Fruit fly (Drosophila melanogaster) whole organism, embryonic: Measurements from ENCODE around the gene Iyd.

Experiments
- Adf1 ChIP-seq: fragments of 200-800 bp; sonication (Bioruptor generic); IDR thresholded peaks from 2 replicates; pipeline ENCODE4 v1.3.6; 2022; ENCODE audit warnings: missing biosample characterization, missing genetic modification characterization
- Atf-2 ChIP-seq: fragments of 200-800 bp; sonication (Bioruptor generic); optimal IDR thresholded peaks from 2 replicates; lab custom pipeline; 2016; ENCODE audit warnings: missing biosample characterization, missing genetic modification characterization
- BEAF-32 ChIP-seq: fragments of 200-800 bp; sonication (Bioruptor generic); optimal IDR thresholded peaks from 3 replicates; lab custom pipeline; 2017; ENCODE audit warnings: missing biosample characterization, missing genetic modification characterization, mild to moderate bottlenecking, moderate library complexity, missing genetic modification reagents
- Bdp1 ChIP-seq: fragments of 200-800 bp; sonication (Bioruptor generic); optimal IDR thresholded peaks from 3 replicates; lab custom pipeline; 2016; ENCODE audit warnings: missing biosample characterization, missing genetic modification characterization
- CG10147 ChIP-seq: fragments of 200-800 bp; sonication (Bioruptor generic); optimal IDR thresholded peaks from 2 replicates; lab custom pipeline; 2019; ENCODE audit warnings: missing biosample characterization, mild to moderate bottlenecking, missing genetic modification characterization, moderate library complexity
- CG11695 ChIP-seq: fragments of 200-800 bp; sonication (Bioruptor generic); IDR thresholded peaks from 3 replicates; pipeline ENCODE4 v1.3.6; 2022; ENCODE audit warnings: missing biosample characterization, missing genetic modification characterization
- CG12071 ChIP-seq: fragments of 200-800 bp; sonication (Bioruptor generic); optimal IDR thresholded peaks from 3 replicates; lab custom pipeline; 2018; ENCODE audit warnings: missing biosample characterization, mild to moderate bottlenecking, missing genetic modification characterization
- CG12299 ChIP-seq: fragments of 200-800 bp; sonication (Bioruptor generic); optimal IDR thresholded peaks from 2 replicates; lab custom pipeline; 2018; ENCODE audit warnings: missing biosample characterization, mild to moderate bottlenecking, missing genetic modification characterization
- CG14667 ChIP-seq: fragments of 200-800 bp; sonication (Bioruptor generic); IDR thresholded peaks from 2 replicates; pipeline ENCODE4 v1.3.6; 2022; ENCODE audit warnings: missing biosample characterization, missing genetic modification characterization
- CG15696 ChIP-seq: fragments of 200-800 bp; sonication (Bioruptor generic); optimal IDR thresholded peaks from 2 replicates; lab custom pipeline; 2019; ENCODE audit warnings: missing biosample characterization, mild to moderate bottlenecking, missing genetic modification characterization, moderate library complexity
- CG16779 ChIP-seq: fragments of 200-800 bp; sonication (Bioruptor generic); IDR thresholded peaks from 2 replicates; pipeline ENCODE4 v1.3.6; 2022; ENCODE audit warnings: missing biosample characterization, missing genetic modification characterization
- CG16813 ChIP-seq: fragments of 200-800 bp; sonication (Bioruptor generic); IDR thresholded peaks from 3 replicates; pipeline ENCODE4 v1.3.6; 2022; ENCODE audit warnings: missing biosample characterization, missing genetic modification characterization; ENCODE audit not compliant: partially characterized antibody
- CG17328 ChIP-seq: fragments of 200-800 bp; sonication (Bioruptor generic); IDR thresholded peaks from 2 replicates; pipeline ENCODE4 v1.3.6; 2022; ENCODE audit warnings: missing biosample characterization, missing genetic modification characterization
- CG1792 ChIP-seq: fragments of 200-800 bp; sonication (Bioruptor generic); optimal IDR thresholded peaks from 2 replicates; lab custom pipeline; 2016; ENCODE audit warnings: missing biosample characterization, missing genetic modification characterization
- CG1832 ChIP-seq: fragments of 200-800 bp; sonication (Bioruptor generic); optimal IDR thresholded peaks from 2 replicates; lab custom pipeline; 2017; ENCODE audit warnings: missing biosample characterization, mild to moderate bottlenecking, missing genetic modification characterization, inconsistent platforms
- CG2116 ChIP-seq: fragments of 200-800 bp; sonication (Bioruptor generic); optimal IDR thresholded peaks from 3 replicates; lab custom pipeline; 2018; ENCODE audit warnings: missing biosample characterization, mild to moderate bottlenecking, missing genetic modification characterization
- CG4820 ChIP-seq: fragments of 200-800 bp; sonication (Bioruptor generic); optimal IDR thresholded peaks from 3 replicates; lab custom pipeline; 2016; ENCODE audit warnings: missing biosample characterization, missing genetic modification characterization
- CG6683 ChIP-seq: fragments of 200-800 bp; sonication (Bioruptor generic); optimal IDR thresholded peaks from 2 replicates; lab custom pipeline; 2017; ENCODE audit warnings: missing biosample characterization, mild to moderate bottlenecking, missing genetic modification characterization, missing genetic modification reagents
- CG6813 ChIP-seq: fragments of 200-800 bp; sonication (Bioruptor generic); optimal IDR thresholded peaks from 2 replicates; lab custom pipeline; 2017; ENCODE audit warnings: missing biosample characterization, missing genetic modification characterization, mild to moderate bottlenecking, moderate library complexity, missing genetic modification reagents
- CG7271 ChIP-seq: fragments of 200-800 bp; sonication (Bioruptor generic); optimal IDR thresholded peaks from 2 replicates; lab custom pipeline; 2018; ENCODE audit warnings: missing biosample characterization, mild to moderate bottlenecking, missing genetic modification characterization, moderate library complexity
- CG7372 ChIP-seq: fragments of 200-800 bp; sonication (Bioruptor generic); IDR thresholded peaks from 2 replicates; pipeline ENCODE4 v1.3.6; 2022; ENCODE audit warnings: missing biosample characterization, missing genetic modification characterization
- CG7963 ChIP-seq: fragments of 200-800 bp; sonication (Bioruptor generic); IDR thresholded peaks from 3 replicates; pipeline ENCODE4 v1.3.6; 2022; ENCODE audit warnings: missing biosample characterization, missing genetic modification characterization; ENCODE audit not compliant: partially characterized antibody
- CG9727 ChIP-seq: fragments of 200-800 bp; sonication (Bioruptor generic); optimal IDR thresholded peaks from 3 replicates; lab custom pipeline; 2017; ENCODE audit warnings: missing biosample characterization, mild to moderate bottlenecking, missing genetic modification characterization
- Camta ChIP-seq: fragments of 200-800 bp; sonication (Bioruptor generic); optimal IDR thresholded peaks from 2 replicates; lab custom pipeline; 2016; ENCODE audit warnings: missing biosample characterization, missing genetic modification characterization
- D19A ChIP-seq: fragments of 200-800 bp; optimal IDR thresholded peaks from 3 replicates; lab custom pipeline; 2019; ENCODE audit warnings: missing biosample characterization, mild to moderate bottlenecking, missing genetic modification characterization, moderate library complexity
- E2f2 ChIP-seq: fragments of 200-800 bp; sonication (Bioruptor generic); IDR thresholded peaks from 2 replicates; pipeline ENCODE4 v1.3.6; 2022; ENCODE audit warnings: missing biosample characterization, missing genetic modification characterization
- Ets65A ChIP-seq: fragments of 200-800 bp; sonication (Bioruptor generic); peaks from one replicate; lab custom pipeline; 2016; ENCODE audit warnings: missing biosample characterization, missing genetic modification characterization
- Hmr ChIP-seq: fragments of 200-800 bp; sonication (Bioruptor generic); optimal IDR thresholded peaks from 3 replicates; lab custom pipeline; 2017; ENCODE audit warnings: mild to moderate bottlenecking, missing biosample characterization, missing genetic modification reagents, missing genetic modification characterization
- Hsf ChIP-seq: fragments of 200-800 bp; sonication (Bioruptor generic); optimal IDR thresholded peaks from 3 replicates; lab custom pipeline; 2016; ENCODE audit warnings: missing biosample characterization, missing genetic modification characterization
- Lim3 ChIP-seq: fragments of 200-800 bp; sonication (Bioruptor generic); IDR thresholded peaks from 2 replicates; pipeline ENCODE4 v1.3.6; 2022; ENCODE audit warnings: missing biosample characterization, missing genetic modification characterization
- Meics ChIP-seq: fragments of 200-800 bp; sonication (Bioruptor generic); optimal IDR thresholded peaks from 2 replicates; lab custom pipeline; 2017; ENCODE audit warnings: missing biosample characterization, mild to moderate bottlenecking, missing genetic modification characterization
- NfI ChIP-seq: fragments of 200-800 bp; sonication (Bioruptor generic); optimal IDR thresholded peaks from 3 replicates; lab custom pipeline; 2018; ENCODE audit warnings: missing biosample characterization, mild to moderate bottlenecking, missing genetic modification characterization, moderate library complexity
- Optix ChIP-seq: fragments of 200-800 bp; sonication (Bioruptor generic); IDR thresholded peaks from 3 replicates; pipeline ENCODE4 v1.3.6; 2022; ENCODE audit warnings: missing biosample characterization, missing genetic modification characterization
- Scr ChIP-seq: fragments of 200-800 bp; sonication (Bioruptor generic); IDR thresholded peaks from 2 replicates; pipeline ENCODE4 v1.3.6; 2022; ENCODE audit warnings: missing biosample characterization, missing genetic modification characterization; ENCODE audit not compliant: partially characterized antibody
- Ssrp ChIP-seq: fragments of 200-800 bp; sonication (Bioruptor generic); optimal IDR thresholded peaks from 2 replicates; lab custom pipeline; 2018; ENCODE audit warnings: missing biosample characterization, mild to moderate bottlenecking, missing genetic modification characterization, moderate library complexity
- cad ChIP-seq: fragments of >200 bp; optimal IDR thresholded peaks from 2 replicates; lab custom pipeline; 2017; ENCODE audit warnings: missing biosample characterization, missing genetic modification characterization
- dmrt11E ChIP-seq: fragments of 200-800 bp; sonication (Bioruptor generic); optimal IDR thresholded peaks from 3 replicates; lab custom pipeline; 2018; ENCODE audit warnings: missing biosample characterization, mild to moderate bottlenecking, missing genetic modification characterization, moderate library complexity
- dmrt99B ChIP-seq: fragments of 200-800 bp; sonication (Bioruptor generic); optimal IDR thresholded peaks from 2 replicates; lab custom pipeline; 2018; ENCODE audit warnings: missing biosample characterization, mild to moderate bottlenecking, missing genetic modification characterization, moderate library complexity
- dpn ChIP-seq, 2 experiments: fragments of 200-800 bp; sonication (Bioruptor generic); optimal IDR thresholded peaks; 3 replicates each; lab custom pipeline; 2016; ENCODE audit warnings: missing biosample characterization in 2 of 2, missing genetic modification characterization in 2 of 2
- eve ChIP-seq, 2 experiments: fragments of >200 bp; optimal IDR thresholded peaks; 2 replicates each; lab custom pipeline; 2017; ENCODE audit warnings: missing biosample characterization in 2 of 2, missing genetic modification characterization in 2 of 2
- gsb-n ChIP-seq: fragments of 200-800 bp; sonication (Bioruptor generic); optimal IDR thresholded peaks from 3 replicates; lab custom pipeline; 2018; ENCODE audit warnings: missing biosample characterization, mild to moderate bottlenecking, missing genetic modification characterization
- ind ChIP-seq: fragments of 200-800 bp; sonication (Bioruptor generic); optimal IDR thresholded peaks from 3 replicates; lab custom pipeline; 2016; ENCODE audit warnings: missing biosample characterization, missing genetic modification characterization
- pb ChIP-seq: fragments of 200-800 bp; sonication (Bioruptor generic); optimal IDR thresholded peaks from 3 replicates; lab custom pipeline; 2016; ENCODE audit warnings: missing biosample characterization, missing genetic modification characterization
- salm ChIP-seq: fragments of 200-800 bp; sonication (Bioruptor generic); optimal IDR thresholded peaks from 2 replicates; lab custom pipeline; 2018; ENCODE audit warnings: missing biosample characterization, mild to moderate bottlenecking, missing genetic modification characterization
- stwl ChIP-seq: fragments of 200-800 bp; sonication (Bioruptor generic); optimal IDR thresholded peaks from 3 replicates; lab custom pipeline; 2018; ENCODE audit warnings: missing biosample characterization, mild to moderate bottlenecking, missing genetic modification characterization, moderate library complexity
- tio ChIP-seq: fragments of 200-800 bp; sonication (Bioruptor generic); optimal IDR thresholded peaks from 2 replicates; lab custom pipeline; 2017; ENCODE audit warnings: missing biosample characterization, missing genetic modification characterization, inconsistent platforms
- tna ChIP-seq: fragments of 200-800 bp; sonication (Bioruptor generic); IDR thresholded peaks from 2 replicates; pipeline ENCODE4 v1.3.6; 2022; ENCODE audit warnings: missing biosample characterization, missing genetic modification characterization; ENCODE audit not compliant: partially characterized antibody
- trem ChIP-seq: fragments of 200-800 bp; optimal IDR thresholded peaks from 3 replicates; lab custom pipeline; 2019; ENCODE audit warnings: missing biosample characterization, mild to moderate bottlenecking, missing genetic modification characterization, moderate library complexity
- yki ChIP-seq: fragments of >200 bp; optimal IDR thresholded peaks from 3 replicates; lab custom pipeline; 2018
- zfh2 ChIP-seq: fragments of 200-800 bp; sonication (Bioruptor generic); optimal IDR thresholded peaks from 2 replicates; lab custom pipeline; 2016; ENCODE audit warnings: missing biosample characterization, missing genetic modification characterization

Gene Iyd

dm6 chr3L:11089805-11090440 lies 6.1 kb downstream of the Iyd start (continued):
- peak; percentile 93 for TF ChIP-seq D19A
- TF ChIP-seq BEAF-32 (GFP tag; lab: Kevin White, UChicago): no peak
- peak; percentile 94 for TF ChIP-seq dmrt99B (tag; lab: Kevin White, UChicago)
- TF ChIP-seq CG11695 (GFP tag; lab: Robert Waterston, UW): peak; percentile 86
- no peak for TF ChIP-seq cad (GFP tag; lab: Kevin White, UChicago)
- no peak for TF ChIP-seq tna (GFP tag; lab: Robert Waterston, UW)
- peak; percentile 33; the same call in 1 of the 2 replicates for TF ChIP-seq Lim3 (GFP tag; lab: Robert Waterston, UW)
- peak; percentile 85 for TF ChIP-seq CG6813 (GFP tag; lab: Kevin White, UChicago)
- TF ChIP-seq CG7271: peak; percentile 67
- TF ChIP-seq Ets65A (GFP tag; lab: Kevin White, UChicago): peak; percentile 96
- peak; percentile 49 for TF ChIP-seq trem (tag; lab: Kevin White, UChicago)
- peak; percentile 87 for TF ChIP-seq CG4820
- TF ChIP-seq Hmr (GFP tag; lab: Kevin White, UChicago): peak; percentile 89
- peak; percentile 93 for TF ChIP-seq CG15696 (tag; lab: Kevin White, UChicago)
- TF ChIP-seq yki (lab: Kevin White, UChicago): no peak
- TF ChIP-seq zfh2 (GFP tag; lab: Kevin White, UChicago): peak; percentile 46
- TF ChIP-seq Camta: peak; percentile 89
- peak; percentile 85 for TF ChIP-seq gsb-n
- peak; percentile 93 for TF ChIP-seq Hsf (GFP tag; lab: Kevin White, UChicago)
- TF ChIP-seq pb (GFP tag; lab: Kevin White, UChicago): peak; percentile 34
- peak; percentile 49; the same call in 1 of the 3 replicates for TF ChIP-seq CG16813
- TF ChIP-seq CG14667 (GFP tag; lab: Robert Waterston, UW): peak; percentile 67; the same call in 1 of the 2 replicates
- peak; percentile 95 for TF ChIP-seq tio (GFP tag; lab: Kevin White, UChicago)
- TF ChIP-seq stwl (tag; lab: Kevin White, UChicago): peak; percentile 18
- TF ChIP-seq CG7963 (GFP tag; lab: Robert Waterston, UW): no peak
- TF ChIP-seq dmrt11E (tag; lab: Kevin White, UChicago): peak; percentile 89
- peak; percentile 94 for TF ChIP-seq Ssrp (tag; lab: Kevin White, UChicago)
- peak; percentile 72; the same call in 1 of the 2 replicates for TF ChIP-seq CG7372 (GFP tag; lab: Robert Waterston, UW)
- peak; percentile 74 for TF ChIP-seq CG12071 (GFP tag; lab: Kevin White, UChicago)
- peak; percentile 88 for TF ChIP-seq CG10147
- peak; percentile 70 for TF ChIP-seq CG17328 (GFP tag; lab: Robert Waterston, UW)
- peak; percentile 72 for TF ChIP-seq E2f2 (GFP tag; lab: Robert Waterston, UW)
- peak; percentile 89 for TF ChIP-seq NfI (GFP tag; lab: Kevin White, UChicago)
- TF ChIP-seq Meics (GFP tag; lab: Kevin White, UChicago): peak; percentile 81
- TF ChIP-seq CG1792: peak; percentile 77
- peak; percentile 1 to 98 for TF ChIP-seq eve (GFP tag; optimal IDR thresholded peaks at IDR 0.05; lab: Kevin White, UChicago)
- TF ChIP-seq CG12299: peak; percentile 80
- peak; percentile 82 for TF ChIP-seq CG6683 (GFP tag; lab: Kevin White, UChicago)
- TF ChIP-seq Optix: peak; percentile 75
- no peak for TF ChIP-seq CG1832 (GFP tag; lab: Kevin White, UChicago)
- peak; percentile 73 to 88 for TF ChIP-seq dpn (GFP tag; optimal IDR thresholded peaks at IDR 0.05; lab: Kevin White, UChicago)
- no peak for TF ChIP-seq CG16779 (GFP tag; lab: Robert Waterston, UW)
- peak; percentile 79 for TF ChIP-seq Bdp1
- TF ChIP-seq salm (tag; lab: Kevin White, UChicago): peak; percentile 78
- peak; percentile 97 for TF ChIP-seq CG9727 (GFP tag; lab: Kevin White, UChicago)
- TF ChIP-seq ind (GFP tag; lab: Kevin White, UChicago): peak; percentile 87
- peak; percentile 81 for TF ChIP-seq CG2116 (GFP tag; lab: Kevin White, UChicago)
- TF ChIP-seq Adf1 (GFP tag; lab: Robert Waterston, UW): peak; percentile 51
- no peak for TF ChIP-seq Scr (GFP tag; lab: Robert Waterston, UW)
- TF ChIP-seq Atf-2: peak; percentile 88
